Worm (Caenorhabditis elegans): Measurements from ENCODE around the gene srw-12.

Gene srw-12

DNA sequence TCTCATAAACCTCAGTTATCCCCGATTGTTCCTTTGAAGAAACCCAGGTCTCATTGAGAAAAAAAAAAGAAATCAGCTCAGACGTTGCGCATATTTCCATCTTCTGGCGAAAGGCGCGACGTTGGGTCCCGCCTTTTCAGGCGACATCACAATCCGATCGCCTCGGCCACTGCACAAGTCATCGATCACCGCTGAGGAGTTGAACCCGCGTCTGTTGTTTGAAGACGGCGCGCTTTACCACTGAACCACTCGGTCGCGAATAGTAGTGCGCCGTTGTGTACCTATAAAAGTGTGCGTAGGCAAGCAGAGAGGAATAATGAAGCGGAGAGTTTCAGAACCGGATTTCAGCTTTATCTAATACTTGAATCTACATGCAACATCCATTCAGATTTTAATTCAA is 47.5 kb downstream of the srw-12 start, which contains the start of gene Y75B12B.11 (continued):
- TF ChIP-seq Y53F4B.3 (GFP tag; IDR thresholded peaks at IDR 0.05), result peak; percentile 87
- peak; percentile 81 for TF ChIP-seq nhr-179 (tag; optimal IDR thresholded peaks at IDR 0.05)
- peak; percentile 93 for TF ChIP-seq hmg-20 (GFP tag; IDR thresholded peaks at IDR 0.05)
- peak; percentile 91 for TF ChIP-seq F57C9.4 (tag; optimal IDR thresholded peaks at IDR 0.05)
- TF ChIP-seq sea-2 (GFP tag; IDR thresholded peaks at IDR 0.05), result 0 out of 2 replicates have a peak, but pooled peaks have one; percentile 60
- TF ChIP-seq nhr-27 (tag; optimal IDR thresholded peaks at IDR 0.05), result peak; percentile 97
- peak; percentile 91 for TF ChIP-seq T07F8.4 (tag; optimal IDR thresholded peaks at IDR 0.05)
- peak; percentile 87 for TF ChIP-seq ets-4 (GFP tag; optimal IDR thresholded peaks at IDR 0.05)
- TF ChIP-seq nhr-80 (tag; optimal IDR thresholded peaks at IDR 0.05), result peak; percentile 73
- peak; percentile 94 to 96 for TF ChIP-seq rec-8 (tag; optimal IDR thresholded peaks at IDR 0.05)
- TF ChIP-seq snpc-1.3 (tag; optimal IDR thresholded peaks at IDR 0.05; ENCODE audit: insufficient read depth), result peak; percentile 90
- TF ChIP-seq ztf-6 (GFP tag; IDR thresholded peaks at IDR 0.05), result 0 out of 2 replicates have a peak, but pooled peaks have one; percentile 75
- TF ChIP-seq him-1 (tag; optimal IDR thresholded peaks at IDR 0.05), result peak; percentile 87
- peak; percentile 95 for TF ChIP-seq mes-4 (tag; optimal IDR thresholded peaks at IDR 0.05)
- peak; percentile 91 for TF ChIP-seq Y79H2A.3 (GFP tag; conservative IDR thresholded peaks at IDR 0.05)
- peak; percentile 85 for TF ChIP-seq snpc-3.4 (tag; optimal IDR thresholded peaks at IDR 0.05)
- TF ChIP-seq D2030.7 (GFP tag; IDR thresholded peaks at IDR 0.05), result peak; percentile 96
- peak; percentile 98 for TF ChIP-seq Y56A3A.18 (GFP tag; IDR thresholded peaks at IDR 0.05)
- peak; percentile 93 for TF ChIP-seq mcd-1 (GFP tag; IDR thresholded peaks at IDR 0.05)
- TF ChIP-seq athp-1 (tag; optimal IDR thresholded peaks at IDR 0.05), result peak; percentile 98
- TF ChIP-seq dpff-1 (tag; optimal IDR thresholded peaks at IDR 0.05), result peak; percentile 72
- peak; percentile 67; the same call in 1 of the 2 replicates for TF ChIP-seq cebp-1 (GFP tag; IDR thresholded peaks at IDR 0.05)
- peak; percentile 88 for TF ChIP-seq cebp-1 (tag; optimal IDR thresholded peaks at IDR 0.05)
- peak; percentile 96 for TF ChIP-seq ekl-4 (GFP tag; IDR thresholded peaks at IDR 0.05)
- TF ChIP-seq B0261.1 (tag; optimal IDR thresholded peaks at IDR 0.05), result peak; percentile 97
- peak; percentile 73; the same call in 1 of the 2 replicates for TF ChIP-seq aptf-2 (GFP tag; conservative IDR thresholded peaks at IDR 0.05)
- TF ChIP-seq ama-1 (optimal IDR thresholded peaks at IDR 0.05), result peak; percentile 78
- TF ChIP-seq ama-1 (GFP tag; optimal IDR thresholded peaks at IDR 0.05), result peak; percentile 93 to 95
- peak; percentile 89 for TF ChIP-seq F23B12.7 (tag; optimal IDR thresholded peaks at IDR 0.05; ENCODE audit: insufficient read depth)
- peak; percentile 87 for TF ChIP-seq madf-10 (tag; optimal IDR thresholded peaks at IDR 0.05)
- TF ChIP-seq sptf-2 (GFP tag; optimal IDR thresholded peaks at IDR 0.05), result peak; percentile 86
- TF ChIP-seq egl-44 (GFP tag; IDR thresholded peaks at IDR 0.05), result peak; percentile 96
- peak; percentile 89 for TF ChIP-seq attf-5 (GFP tag; optimal IDR thresholded peaks at IDR 0.05)
- no peak; the same call in 1 of the 2 replicates for TF ChIP-seq bed-2 (GFP tag; IDR thresholded peaks at IDR 0.05)
- peak; percentile 66 to 83 for TF ChIP-seq let-607 (tag; optimal IDR thresholded peaks at IDR 0.05)
- peak; percentile 96 for TF ChIP-seq F49E8.2 (tag; optimal IDR thresholded peaks at IDR 0.05; ENCODE audit: insufficient read depth)
- peak; percentile 61 for TF ChIP-seq somi-1 (GFP tag; optimal IDR thresholded peaks at IDR 0.05)
- peak; percentile 88 for TF ChIP-seq madf-3 (GFP tag; IDR thresholded peaks at IDR 0.05)
- peak; percentile 93 for TF ChIP-seq pbrm-1 (GFP tag; IDR thresholded peaks at IDR 0.05)
- TF ChIP-seq ceh-27 (GFP tag; optimal IDR thresholded peaks at IDR 0.05), result peak; percentile 85
- TF ChIP-seq F10E7.11 (tag; optimal IDR thresholded peaks at IDR 0.05), result peak; percentile 76
- TF ChIP-seq ztf-18 (tag; optimal IDR thresholded peaks at IDR 0.05), result peak; percentile 86
- no peak for TF ChIP-seq pha-4 (tag; optimal IDR thresholded peaks at IDR 0.05)
- TF ChIP-seq attf-3 (GFP tag; conservative IDR thresholded peaks at IDR 0.05), result peak; percentile 77
- peak; percentile 71 for TF ChIP-seq madf-8 (GFP tag; conservative IDR thresholded peaks at IDR 0.05)
- peak; percentile 83 for TF ChIP-seq K12H6.12 (tag; optimal IDR thresholded peaks at IDR 0.05)
- TF ChIP-seq lin-40 (tag; optimal IDR thresholded peaks at IDR 0.05), result peak; percentile 88
- TF ChIP-seq ZK185.1 (tag; optimal IDR thresholded peaks at IDR 0.05; ENCODE audit: poor library complexity, severe bottlenecking), result peak; percentile 90

Measured in whole organism, young adult.